Fruit fly (Drosophila melanogaster) whole organism, wandering third instar larva: Measurements from ENCODE around the gene Cpr62Ba.

Experiments
- CG32264 ChIP-seq: fragments of 200-800 bp; sonication (Bioruptor generic); optimal IDR thresholded peaks from 2 replicates; lab custom pipeline; 2016; ENCODE audit warnings: missing biosample characterization, missing genetic modification characterization
- CG9705 ChIP-seq: fragments of 200-800 bp; sonication (Bioruptor generic); optimal IDR thresholded peaks from 2 replicates; lab custom pipeline; 2018; ENCODE audit warnings: missing biosample characterization, mild to moderate bottlenecking, missing genetic modification characterization
- CrebA ChIP-seq: fragments of 200-800 bp; sonication (Bioruptor generic); optimal IDR thresholded peaks from 2 replicates; lab custom pipeline; 2016; ENCODE audit warnings: missing biosample characterization, mild to moderate bottlenecking, missing genetic modification characterization, borderline replicate concordance
- Dfd ChIP-seq: fragments of >200 bp; optimal IDR thresholded peaks from 2 replicates; lab custom pipeline; 2017; ENCODE audit warnings: missing biosample characterization, missing genetic modification characterization
- Dif ChIP-seq: fragments of 200-275, 200-300 bp; sonication (Bioruptor generic); optimal IDR thresholded peaks from 2 replicates; lab custom pipeline; 2018; ENCODE audit warnings: missing biosample characterization, missing genetic modification characterization; ENCODE audit not compliant: partially characterized antibody
- GATAd ChIP-seq: sonication (Bioruptor generic); optimal IDR thresholded peaks from 2 replicates; lab custom pipeline; 2016; ENCODE audit warnings: missing biosample characterization, missing genetic modification characterization
- HLH106 ChIP-seq: fragments of 200-800 bp; optimal IDR thresholded peaks from 3 replicates; lab custom pipeline; 2019; ENCODE audit warnings: missing biosample characterization, mild to moderate bottlenecking, missing genetic modification characterization, moderate library complexity
- Hnf4 ChIP-seq: fragments of 200-800 bp; sonication (Bioruptor generic); optimal IDR thresholded peaks from 2 replicates; lab custom pipeline; 2016; ENCODE audit warnings: missing biosample characterization, mild to moderate bottlenecking, missing genetic modification characterization
- Hr83 ChIP-seq: fragments of 200-300 bp; sonication (Bioruptor generic); optimal IDR thresholded peaks from 2 replicates; lab custom pipeline; 2016; ENCODE audit warnings: missing biosample characterization, mild to moderate bottlenecking, missing genetic modification characterization, moderate library complexity; ENCODE audit not compliant: poor library complexity, severe bottlenecking
- Jra ChIP-seq: sonication (Bioruptor generic); optimal IDR thresholded peaks from 2 replicates; lab custom pipeline; 2016; ENCODE audit warnings: missing biosample characterization, missing genetic modification characterization
- Mio ChIP-seq: sonication (Bioruptor generic); optimal IDR thresholded peaks from 2 replicates; lab custom pipeline; 2016; ENCODE audit warnings: missing biosample characterization, missing genetic modification characterization
- Myc ChIP-seq: fragments of >200 bp; optimal IDR thresholded peaks from 2 replicates; lab custom pipeline; 2017
- OdsH ChIP-seq: fragments of 200-800 bp; sonication (Bioruptor generic); optimal IDR thresholded peaks from 2 replicates; lab custom pipeline; 2016; ENCODE audit warnings: missing biosample characterization, mild to moderate bottlenecking, missing genetic modification characterization
- Rel ChIP-seq, 2 experiments: fragments of 200-800 bp; sonication (Bioruptor generic) in 1 of 2; optimal IDR thresholded peaks; 2 replicates in 1 of 2; 3 replicates in 1 of 2; lab custom pipeline; 2016 to 2019; ENCODE audit warnings: mild to moderate bottlenecking in 2 of 2, missing biosample characterization in 2 of 2, missing genetic modification characterization in 2 of 2, moderate library complexity in 1 of 2
- Sp1 ChIP-seq: fragments of 200-800 bp; sonication (Bioruptor generic); optimal IDR thresholded peaks from 3 replicates; lab custom pipeline; 2019; ENCODE audit warnings: missing biosample characterization, mild to moderate bottlenecking, missing genetic modification characterization, moderate library complexity
- Vsx2 ChIP-seq: fragments of 200-300, 225-300 bp; sonication (Bioruptor generic); optimal IDR thresholded peaks from 2 replicates; lab custom pipeline; 2018; ENCODE audit warnings: missing biosample characterization, missing genetic modification characterization; ENCODE audit not compliant: partially characterized antibody
- br ChIP-seq: fragments of 200-800 bp; sonication (Bioruptor generic); optimal IDR thresholded peaks from 2 replicates; lab custom pipeline; 2016; ENCODE audit warnings: missing biosample characterization, missing genetic modification characterization
- brk ChIP-seq: fragments of 200-800 bp; sonication (Bioruptor generic); optimal IDR thresholded peaks from 2 replicates; lab custom pipeline; 2016; ENCODE audit warnings: missing biosample characterization, mild to moderate bottlenecking, missing genetic modification characterization
- dl ChIP-seq, 2 experiments: fragments of 175-275, 200-275 bp in 1 of 2; fragments of 200-275 bp in 1 of 2; sonication (Bioruptor generic); optimal IDR thresholded peaks; lab custom pipeline; 2018; ENCODE audit warnings: mild to moderate bottlenecking in 2 of 2, missing biosample characterization in 2 of 2, missing genetic modification characterization in 2 of 2, moderate library complexity in 2 of 2; ENCODE audit not compliant: partially characterized antibody in 2 of 2, insufficient read depth in 1 of 2
- dsf ChIP-seq: sonication (Bioruptor generic); optimal IDR thresholded peaks from 2 replicates; lab custom pipeline; 2016; ENCODE audit warnings: missing biosample characterization, missing genetic modification characterization, borderline replicate concordance
- foxo ChIP-seq, 2 experiments: fragments of 200-800 bp; sonication (Bioruptor generic); optimal IDR thresholded peaks; 2 replicates in 1 of 2; 3 replicates in 1 of 2; lab custom pipeline; 2016 to 2017; ENCODE audit warnings: missing biosample characterization in 2 of 2, missing genetic modification characterization in 2 of 2
- jim ChIP-seq: fragments of 175-275, 200-325 bp; sonication (Bioruptor generic); optimal IDR thresholded peaks from 2 replicates; lab custom pipeline; 2016; ENCODE audit warnings: missing biosample characterization, mild to moderate bottlenecking, missing genetic modification characterization
- pan ChIP-seq: fragments of >200 bp; optimal IDR thresholded peaks from 2 replicates; lab custom pipeline; 2017
- psq ChIP-seq: fragments of 200-800 bp; sonication (Bioruptor generic); optimal IDR thresholded peaks from 3 replicates; lab custom pipeline; 2017; ENCODE audit warnings: missing biosample characterization, mild to moderate bottlenecking, missing genetic modification characterization, moderate library complexity
- rgr ChIP-seq: fragments of 200-800 bp; sonication (Bioruptor generic); optimal IDR thresholded peaks from 3 replicates; lab custom pipeline; 2016; ENCODE audit warnings: missing biosample characterization, mild to moderate bottlenecking, missing genetic modification characterization
- sv ChIP-seq: fragments of 200-800 bp; sonication (Bioruptor generic); optimal IDR thresholded peaks from 3 replicates; lab custom pipeline; 2016; ENCODE audit warnings: missing biosample characterization, missing genetic modification characterization
- woc ChIP-seq: sonication (Bioruptor generic); optimal IDR thresholded peaks from 2 replicates; lab custom pipeline; 2016; ENCODE audit warnings: missing biosample characterization, mild to moderate bottlenecking, missing genetic modification characterization

The Cpr62Ba gene

DNA sequence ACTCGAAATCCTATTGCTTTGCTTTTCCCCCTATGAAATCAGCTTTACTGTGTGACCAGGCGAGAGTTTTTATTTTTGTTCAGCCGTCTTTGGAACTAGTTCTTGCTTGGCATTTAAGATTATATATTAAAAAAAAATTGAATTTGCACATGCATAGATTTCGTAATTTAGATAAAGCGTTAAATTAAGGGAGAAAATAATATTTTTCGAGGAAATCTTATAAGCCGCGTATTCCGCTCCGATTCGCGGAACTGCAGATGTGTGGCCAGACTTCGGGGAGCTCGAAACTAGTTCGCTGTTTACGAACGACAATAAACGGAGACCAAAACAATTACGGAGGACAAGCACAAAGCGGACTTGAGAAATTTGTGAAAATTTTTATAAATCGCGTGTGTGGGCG, 28.8 kb downstream of the Cpr62Ba start, which contains the start of the genes JTBR and CG42676:
Gene JTBR, minus strand, starts transcription at position 55 of the 400 bp plus-strand sequence.
Gene CG42676, plus strand, starts transcription at position 306 of the 400 bp plus-strand sequence.
- TF ChIP-seq Dif (no peak), psq (peak; percentile 99), Rel (GFP tag; optimal IDR thresholded peaks at IDR 0.05; lab: Kevin White, UChicago) (no peak), Rel (tag; optimal IDR thresholded peaks at IDR 0.05; lab: Kevin White, UChicago) (peak; percentile 64), HLH106 (tag; lab: Kevin White, UChicago) (peak; percentile 6)

DNA sequence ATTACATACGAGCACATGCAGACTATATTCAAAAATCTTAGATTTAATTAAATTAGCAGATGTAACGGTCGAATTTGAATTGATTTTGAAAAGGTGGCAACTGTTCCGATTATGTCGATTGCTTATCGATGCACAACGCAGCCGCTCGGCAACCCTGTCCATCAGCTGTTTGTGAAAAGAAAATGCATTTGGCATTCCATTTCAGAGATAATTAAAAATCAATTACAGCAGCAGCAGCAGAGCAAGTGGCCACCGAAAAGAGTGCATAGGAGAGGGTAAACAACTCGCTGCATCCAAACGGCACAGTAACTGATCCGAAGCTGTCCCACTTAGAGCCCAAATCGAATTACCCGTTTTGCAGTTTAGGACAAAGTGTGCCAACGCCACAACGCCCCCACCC, 32.9 kb downstream of the Cpr62Ba start, which contains the start of gene Patj:
Gene Patj, plus strand, starts transcription at position 155 of the 400 bp plus-strand sequence.
- TF ChIP-seq Dif (no peak), brk (GFP tag; lab: Kevin White, UChicago) (no peak), jim (GFP tag; lab: Kevin White, UChicago) (no peak), rgr (GFP tag; lab: Kevin White, UChicago) (no peak), foxo (GFP tag; optimal IDR thresholded peaks at IDR 0.05; lab: Kevin White, UChicago) (no peak), Myc (no peak), dl (GFP tag; optimal IDR thresholded peaks at IDR 0.05; lab: Kevin White, UChicago; ENCODE audit: insufficient read depth in 1 of 2, partially characterized antibody in 2 of 2) (no peak), Hr83 (no peak), sv (GFP tag; lab: Kevin White, UChicago) (no peak)

DNA sequence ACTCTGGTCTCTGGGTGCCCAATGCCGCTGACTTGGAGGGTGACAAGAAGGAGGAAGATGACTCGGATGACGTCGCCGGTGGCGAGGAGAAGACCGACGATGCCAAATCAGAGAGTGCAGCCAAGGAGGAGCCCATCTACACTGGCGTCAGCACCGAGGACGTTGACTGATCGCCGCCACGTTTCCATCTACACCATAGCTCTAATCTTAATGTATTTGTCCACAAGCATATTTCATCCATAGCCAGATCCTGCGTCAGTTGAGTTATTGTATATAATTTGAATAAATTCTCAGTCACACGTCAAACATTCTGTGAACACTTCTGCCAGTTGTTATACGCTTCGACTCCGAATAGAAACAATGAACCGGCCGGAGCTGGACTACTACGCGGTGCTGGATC, 34.6 kb downstream of the Cpr62Ba start, which contains the start of gene CG12020:
Gene CG12020, plus strand, starts transcription at position 301 of the 400 bp plus-strand sequence.
- TF ChIP-seq jim (GFP tag; lab: Kevin White, UChicago): no peak
- no peak for TF ChIP-seq Jra (GFP tag; lab: Kevin White, UChicago)
- no peak for TF ChIP-seq dsf (GFP tag; lab: Kevin White, UChicago)
- TF ChIP-seq GATAd (GFP tag; lab: Kevin White, UChicago): no peak
- no peak for TF ChIP-seq Sp1 (GFP tag; lab: Kevin White, UChicago)
- TF ChIP-seq CrebA (GFP tag; lab: Kevin White, UChicago): no peak
- no peak for TF ChIP-seq woc (GFP tag; lab: Kevin White, UChicago)
- TF ChIP-seq Vsx2 (GFP tag; lab: Kevin White, UChicago): no peak
- no peak for TF ChIP-seq Mio (GFP tag; lab: Kevin White, UChicago)
- no peak for TF ChIP-seq pan (lab: Kevin White, UChicago)
- TF ChIP-seq br (GFP tag; lab: Kevin White, UChicago): no peak
- TF ChIP-seq HLH106 (tag; lab: Kevin White, UChicago): no peak
- TF ChIP-seq dl (GFP tag; optimal IDR thresholded peaks at IDR 0.05; lab: Kevin White, UChicago; ENCODE audit: insufficient read depth in 1 of 2, partially characterized antibody in 2 of 2): no peak

DNA sequence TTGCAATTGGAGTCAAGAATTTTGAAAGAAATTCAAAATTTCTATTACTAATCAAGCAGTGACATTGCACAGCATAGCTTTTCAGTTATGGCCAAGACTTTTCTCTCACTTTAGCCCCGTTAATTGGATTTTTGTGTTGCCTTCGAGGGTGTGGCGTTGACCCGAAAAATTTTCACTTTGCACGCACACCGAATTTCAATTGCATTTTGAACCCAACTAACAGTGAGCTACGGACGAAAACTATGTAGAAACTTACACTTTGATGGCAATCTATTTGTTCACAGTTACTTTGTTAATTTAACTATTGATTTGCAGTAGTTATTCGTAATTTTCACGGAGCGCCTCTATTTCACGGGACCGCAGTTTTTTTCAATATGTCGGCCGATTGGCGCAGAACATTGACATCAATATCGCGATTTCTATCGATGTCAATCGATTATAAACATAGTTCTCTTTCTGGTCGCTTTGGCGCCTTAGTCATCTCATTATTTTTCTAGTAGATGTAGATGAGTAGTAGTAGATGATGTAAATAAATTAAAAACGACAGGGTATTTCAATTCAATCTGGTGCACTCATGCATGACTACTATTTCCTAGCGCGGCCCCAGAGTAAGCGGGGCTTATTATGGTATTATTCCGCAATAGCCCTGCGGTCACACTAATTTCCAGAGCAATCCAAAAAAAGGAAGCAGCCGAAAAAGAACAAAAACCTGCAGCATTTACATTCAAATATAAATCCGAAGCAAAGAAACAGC, 36.5 kb downstream of the Cpr62Ba start, which contains the start of the genes alpha-Spec, dlt and Cdc37:
Gene alpha-Spec, minus strand, starts transcription at position 386 of the 754 bp plus-strand sequence.
Gene dlt, minus strand, starts transcription at position 386 of the 754 bp plus-strand sequence.
Gene Cdc37, plus strand, starts transcription at position 450 of the 754 bp plus-strand sequence.
- TF ChIP-seq CG32264: no peak
- TF ChIP-seq Rel (GFP tag; optimal IDR thresholded peaks at IDR 0.05; lab: Kevin White, UChicago): no peak
- TF ChIP-seq Rel (tag; optimal IDR thresholded peaks at IDR 0.05; lab: Kevin White, UChicago): peak; percentile 53
- peak; percentile 44 for TF ChIP-seq CG9705 (GFP tag; lab: Kevin White, UChicago)
- TF ChIP-seq Dif: no peak
- no peak for TF ChIP-seq Jra (GFP tag; lab: Kevin White, UChicago)
- peak; percentile 31 for TF ChIP-seq OdsH (GFP tag; lab: Kevin White, UChicago)
- peak; percentile 20 for TF ChIP-seq rgr (GFP tag; lab: Kevin White, UChicago)
- TF ChIP-seq Sp1 (GFP tag; lab: Kevin White, UChicago): peak; percentile 21
- no peak for TF ChIP-seq Myc
- peak; percentile 35 for TF ChIP-seq br (GFP tag; lab: Kevin White, UChicago)
- peak; percentile 2 for TF ChIP-seq psq
- TF ChIP-seq HLH106 (tag; lab: Kevin White, UChicago): peak; percentile 44

DNA sequence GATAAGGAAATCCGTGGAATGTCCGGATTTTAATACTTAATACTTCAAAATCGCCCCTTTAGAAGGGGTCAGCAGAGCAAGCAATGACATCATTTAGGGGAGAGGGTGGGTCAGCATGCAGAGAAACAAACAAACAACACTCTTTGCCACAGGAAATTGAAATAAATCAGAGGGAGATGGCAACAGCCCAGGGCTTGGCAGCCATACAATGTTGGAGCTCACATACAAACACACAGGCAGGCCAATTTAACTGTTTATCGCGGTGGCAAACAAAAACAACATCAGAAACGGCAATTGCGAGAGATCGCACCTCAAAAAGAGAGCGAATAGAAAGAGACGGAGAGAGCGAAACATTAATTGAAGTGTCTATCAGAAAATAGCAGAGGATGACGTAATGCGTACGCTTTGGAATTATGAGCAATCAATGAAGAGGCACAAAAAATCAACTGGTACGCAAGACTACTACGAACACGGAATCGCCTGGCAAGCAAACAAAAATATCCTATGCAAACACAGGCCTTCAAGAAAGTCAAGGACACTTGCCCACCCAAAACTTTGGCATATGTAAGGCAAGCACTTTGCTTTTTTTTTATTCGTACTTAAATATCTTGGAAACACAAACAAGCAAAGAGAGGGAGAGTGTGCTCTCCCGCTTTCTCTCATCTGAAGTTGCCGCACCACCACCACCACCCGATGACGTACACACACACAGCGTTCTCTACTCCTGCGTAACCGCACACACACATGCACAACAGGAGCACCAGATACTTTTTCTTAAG, 37.2 kb downstream of the Cpr62Ba start:
- TF ChIP-seq Dif (peak; percentile 68), brk (GFP tag; lab: Kevin White, UChicago) (no peak), Rel (GFP tag; optimal IDR thresholded peaks at IDR 0.05; lab: Kevin White, UChicago) (no peak), Rel (tag; optimal IDR thresholded peaks at IDR 0.05; lab: Kevin White, UChicago) (peak; percentile 28), dl (GFP tag; optimal IDR thresholded peaks at IDR 0.05; lab: Kevin White, UChicago; ENCODE audit: insufficient read depth in 1 of 2, partially characterized antibody in 2 of 2) (peak in 1 of 2 experiments; percentile 37), Hr83 (no peak), Dfd (GFP tag; lab: Kevin White, UChicago) (no peak), Hnf4 (GFP tag; lab: Kevin White, UChicago) (no peak), Vsx2 (GFP tag; lab: Kevin White, UChicago) (no peak)
